Worm (Caenorhabditis elegans) whole organism, L3 larva: ENCODE data around the gene ZK177.11.
A peak's percentile ranks its signal among the peaks of the same experiment; 100 is the strongest.
"Not testable (repeated sequence)": the region's sequence is repeated elsewhere in the genome, so short reads cannot be mapped to it uniquely, and the experiment has no call there.

ENCODE experiments used
- ZK546.5 ChIP-seq: sonication (generic microtip); optimal IDR thresholded peaks from 2 replicates; lab custom pipeline; 2017; ENCODE audit warnings: missing biosample characterization, missing genetic modification characterization
- aly-2 ChIP-seq: fragments of 150-350 bp; optimal IDR thresholded peaks from 2 replicates; lab custom pipeline; 2014; ENCODE audit warnings: missing biosample characterization, missing genetic modification characterization
- ama-1 ChIP-seq: fragments of 150-350 bp; optimal IDR thresholded peaks from 2 replicates; lab custom pipeline; 2018
- ceh-16 ChIP-seq: sonication (generic microtip); optimal IDR thresholded peaks from 2 replicates; lab custom pipeline; 2017; ENCODE audit warnings: missing biosample characterization, missing genetic modification characterization
- ceh-28 ChIP-seq: fragments of 150-350 bp; optimal IDR thresholded peaks from 2 replicates; lab custom pipeline; 2014; ENCODE audit warnings: missing biosample characterization, missing genetic modification reagents, missing genetic modification characterization
- ceh-82 ChIP-seq: fragments of 150-350 bp; optimal IDR thresholded peaks from 2 replicates; lab custom pipeline; 2014; ENCODE audit warnings: missing biosample characterization, missing genetic modification characterization
- ceh-9 ChIP-seq: sonication (generic microtip); optimal IDR thresholded peaks from 2 replicates; lab custom pipeline; 2018; ENCODE audit warnings: missing biosample characterization, missing genetic modification characterization
- daf-12 ChIP-seq: fragments of 150-350 bp; optimal IDR thresholded peaks from 2 replicates; lab custom pipeline; 2014; ENCODE audit warnings: missing biosample characterization, missing genetic modification reagents, missing genetic modification characterization
- egl-27 ChIP-seq: sonication (generic microtip); optimal IDR thresholded peaks from 4 replicates; lab custom pipeline; 2017; ENCODE audit warnings: missing biosample characterization, missing genetic modification reagents, missing genetic modification characterization
- egl-5 ChIP-seq: fragments of 150-350 bp; optimal IDR thresholded peaks from 2 replicates; lab custom pipeline; 2017; ENCODE audit warnings: missing biosample characterization, missing genetic modification reagents, missing genetic modification characterization, inconsistent platforms
- elt-1 ChIP-seq: fragments of 150-350 bp; optimal IDR thresholded peaks from 2 replicates; lab custom pipeline; 2014; ENCODE audit warnings: missing biosample characterization, missing genetic modification characterization
- elt-2 ChIP-seq: sonication (generic microtip); optimal IDR thresholded peaks from 2 replicates; lab custom pipeline; 2016; ENCODE audit warnings: missing genetic modification reagents, mild to moderate bottlenecking, missing genetic modification characterization, missing compliant biosample characterization
- elt-3 ChIP-seq, 3 experiments: fragments of 150-350 bp in 1 of 3; sonication (generic microtip) in 2 of 3; optimal IDR thresholded peaks; 2 replicates in 2 of 3; 4 replicates in 1 of 3; lab custom pipeline; 2014 to 2017; ENCODE audit warnings: missing biosample characterization in 3 of 3, missing genetic modification characterization in 3 of 3
- fkh-10 ChIP-seq: sonication (generic microtip); optimal IDR thresholded peaks from 2 replicates; lab custom pipeline; 2017; ENCODE audit warnings: missing biosample characterization, missing genetic modification reagents, missing genetic modification characterization
- fkh-2 ChIP-seq: fragments of 150-350 bp; optimal IDR thresholded peaks from 2 replicates; lab custom pipeline; 2014; ENCODE audit warnings: missing biosample characterization, missing genetic modification reagents, missing genetic modification characterization
- fos-1 ChIP-seq: fragments of 150-350 bp; optimal IDR thresholded peaks from 2 replicates; lab custom pipeline; 2014; ENCODE audit warnings: missing biosample characterization, missing genetic modification characterization
- hmg-11 ChIP-seq: sonication (generic microtip); optimal IDR thresholded peaks from 2 replicates; lab custom pipeline; 2016; ENCODE audit warnings: missing genetic modification characterization, missing compliant biosample characterization
- jun-1 ChIP-seq: fragments of 150-350 bp; optimal IDR thresholded peaks from 2 replicates; lab custom pipeline; 2014; ENCODE audit warnings: missing biosample characterization, missing genetic modification reagents, missing genetic modification characterization
- lin-15B ChIP-seq: fragments of 150-350 bp; optimal IDR thresholded peaks from 2 replicates; lab custom pipeline; 2014; ENCODE audit warnings: missing biosample characterization, missing genetic modification characterization
- lin-39 ChIP-seq: fragments of 150-350 bp; optimal IDR thresholded peaks from 2 replicates; lab custom pipeline; 2018; ENCODE audit warnings: missing biosample characterization, missing genetic modification reagents, missing genetic modification characterization
- lsy-12 ChIP-seq: sonication (generic microtip); optimal IDR thresholded peaks from 2 replicates; lab custom pipeline; 2016; ENCODE audit warnings: mild to moderate bottlenecking, missing genetic modification characterization, missing compliant biosample characterization
- mdl-1 ChIP-seq: fragments of 150-350 bp; optimal IDR thresholded peaks from 2 replicates; lab custom pipeline; 2014; ENCODE audit warnings: missing biosample characterization, missing genetic modification characterization
- mml-1 ChIP-seq: fragments of 150-350 bp; sonication (generic microtip); optimal IDR thresholded peaks from 3 replicates; lab custom pipeline; 2014; ENCODE audit warnings: missing biosample characterization, missing genetic modification characterization
- nfya-1 ChIP-seq: sonication (generic microtip); optimal IDR thresholded peaks from 2 replicates; lab custom pipeline; 2017; ENCODE audit warnings: missing genetic modification characterization, mild to moderate bottlenecking, missing compliant biosample characterization, antibody characterized with exemption, moderate library complexity; ENCODE audit not compliant: insufficient read depth
- nhr-11 ChIP-seq: fragments of 150-350 bp; optimal IDR thresholded peaks from 2 replicates; lab custom pipeline; 2014; ENCODE audit warnings: missing biosample characterization, missing genetic modification characterization
- nhr-12 ChIP-seq: fragments of 150-350 bp; optimal IDR thresholded peaks from 2 replicates; lab custom pipeline; 2014; ENCODE audit warnings: missing biosample characterization, missing genetic modification characterization
- nhr-237 ChIP-seq: fragments of 150-350 bp; optimal IDR thresholded peaks from 2 replicates; lab custom pipeline; 2014; ENCODE audit warnings: missing biosample characterization, missing genetic modification characterization
- nhr-25 ChIP-seq: sonication (generic microtip); optimal IDR thresholded peaks from 2 replicates; lab custom pipeline; 2017; ENCODE audit warnings: missing biosample characterization, missing genetic modification characterization
- nhr-28 ChIP-seq: fragments of 150-350 bp; optimal IDR thresholded peaks from 2 replicates; lab custom pipeline; 2014; ENCODE audit warnings: missing biosample characterization, missing genetic modification characterization
- nhr-43 ChIP-seq: sonication (generic microtip); optimal IDR thresholded peaks from 2 replicates; lab custom pipeline; 2016; ENCODE audit warnings: mild to moderate bottlenecking, missing genetic modification characterization, missing compliant biosample characterization; ENCODE audit not compliant: poor library complexity, severe bottlenecking
- nhr-67 ChIP-seq: fragments of 150-350 bp; optimal IDR thresholded peaks from 2 replicates; lab custom pipeline; 2014; ENCODE audit warnings: missing biosample characterization, missing genetic modification characterization
- nhr-76 ChIP-seq: fragments of 150-350 bp; sonication (generic microtip); optimal IDR thresholded peaks from 5 replicates; lab custom pipeline; 2014; ENCODE audit warnings: missing biosample characterization, missing genetic modification characterization
- nhr-77 ChIP-seq: fragments of 150-350 bp; optimal IDR thresholded peaks from 2 replicates; lab custom pipeline; 2014; ENCODE audit warnings: missing biosample characterization, missing genetic modification characterization
- pqm-1 ChIP-seq: fragments of 150-350 bp; optimal IDR thresholded peaks from 2 replicates; lab custom pipeline; 2017; ENCODE audit warnings: missing biosample characterization, missing genetic modification characterization, inconsistent platforms
- sea-2 ChIP-seq: fragments of 150-350 bp; sonication (generic microtip); optimal IDR thresholded peaks from 4 replicates; lab custom pipeline; 2014; ENCODE audit warnings: missing biosample characterization, missing genetic modification reagents, missing genetic modification characterization
- skn-1 ChIP-seq: fragments of 150-350 bp; optimal IDR thresholded peaks from 2 replicates; lab custom pipeline; 2014; ENCODE audit warnings: missing biosample characterization, missing genetic modification characterization
- snpc-4 ChIP-seq: fragments of 150-350 bp; optimal IDR thresholded peaks from 2 replicates; lab custom pipeline; 2014; ENCODE audit warnings: missing biosample characterization, missing genetic modification characterization
- tbx-2 ChIP-seq: sonication (generic microtip); optimal IDR thresholded peaks from 2 replicates; lab custom pipeline; 2016; ENCODE audit warnings: mild to moderate bottlenecking, missing genetic modification characterization, missing compliant biosample characterization
- unc-39 ChIP-seq: sonication (generic microtip); optimal IDR thresholded peaks from 4 replicates; lab custom pipeline; 2017; ENCODE audit warnings: missing biosample characterization, missing genetic modification characterization
- unc-62 ChIP-seq: fragments of 150-350 bp; sonication (generic microtip); optimal IDR thresholded peaks from 4 replicates; lab custom pipeline; 2014; ENCODE audit warnings: missing biosample characterization, missing genetic modification reagents, missing genetic modification characterization
- zag-1 ChIP-seq: fragments of 150-350 bp; optimal IDR thresholded peaks from 2 replicates; lab custom pipeline; 2014; ENCODE audit warnings: missing biosample characterization, missing genetic modification characterization
- ztf-11 ChIP-seq: fragments of 150-350 bp; optimal IDR thresholded peaks from 2 replicates; lab custom pipeline; 2014; ENCODE audit warnings: missing biosample characterization, missing genetic modification characterization
- ztf-4 ChIP-seq: fragments of 150-350 bp; optimal IDR thresholded peaks from 2 replicates; lab custom pipeline; 2014; ENCODE audit warnings: missing biosample characterization, missing genetic modification characterization

Gene ZK177.11

DNA sequence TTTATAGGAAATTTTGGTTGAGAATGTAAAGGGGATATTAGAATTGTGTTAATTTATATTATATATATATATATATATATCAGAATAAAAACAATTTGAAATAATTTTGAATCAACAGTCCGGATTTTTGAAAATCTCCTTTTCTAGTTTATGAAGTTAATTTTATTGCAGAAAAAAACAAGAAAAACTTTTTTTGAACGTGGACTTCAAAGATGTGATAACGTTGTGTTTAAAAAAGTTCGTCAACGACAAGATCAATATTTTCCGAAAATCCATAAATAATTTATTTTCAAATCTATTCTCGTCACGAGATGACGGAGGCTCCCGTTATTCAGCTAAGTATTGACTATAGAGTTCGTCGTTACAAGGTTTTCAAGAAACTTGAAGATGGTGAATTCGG, 14.8 kb downstream of the ZK177.11 start, which contains the start of gene C17C3.11:
TSS of gene C17C3.11 (plus strand) at position 301 of the 400 bp plus-strand sequence.
- no peak for TF ChIP-seq pqm-1
- TF ChIP-seq lsy-12 (tag; lab: Kevin White, UChicago) = no peak
- no peak for TF ChIP-seq unc-39 (tag; lab: Kevin White, UChicago)
- TF ChIP-seq egl-27 = no peak
- no peak for TF ChIP-seq ztf-11 (tag; lab: Kevin White, UChicago)
- no peak for TF ChIP-seq fkh-10 (GFP tag; lab: Kevin White, UChicago)
- TF ChIP-seq mml-1 (tag; lab: Kevin White, UChicago) = no peak
- no peak for TF ChIP-seq hmg-11 (tag; lab: Kevin White, UChicago)
- no peak for TF ChIP-seq elt-3 (tag; optimal IDR thresholded peaks at IDR 0.05; lab: Kevin White, UChicago)
- TF ChIP-seq nhr-11 (tag; lab: Kevin White, UChicago) = no peak
- TF ChIP-seq daf-12 (tag; lab: Kevin White, UChicago) = no peak
- TF ChIP-seq jun-1 (tag; lab: Kevin White, UChicago) = no peak
- no peak for TF ChIP-seq zag-1 (tag; lab: Kevin White, UChicago)
- TF ChIP-seq egl-5 = no peak
- TF ChIP-seq sea-2 (GFP tag; lab: Kevin White, UChicago) = no peak
- no peak for TF ChIP-seq elt-1 (tag; lab: Kevin White, UChicago)
- TF ChIP-seq, all 47 proteins: peak for 0

DNA sequence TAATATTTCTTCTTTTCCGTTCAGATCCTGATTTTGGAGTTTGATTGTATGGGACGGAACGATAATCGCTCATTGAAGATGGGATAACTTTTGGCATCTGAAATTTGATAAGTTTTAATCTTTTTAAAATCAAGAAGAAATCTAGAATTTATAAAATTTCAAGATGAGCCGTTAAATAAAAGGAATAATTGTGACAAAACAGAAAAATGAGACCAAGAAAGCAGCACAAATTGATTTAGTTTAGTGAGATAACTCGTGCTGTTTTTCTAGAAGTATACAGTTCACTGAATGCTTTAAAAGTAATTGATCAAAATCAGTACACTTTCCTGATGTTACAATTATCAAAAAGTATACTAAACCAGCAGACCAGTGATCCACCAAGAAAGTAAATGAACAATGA, 17.4 kb downstream of the ZK177.11 start, which contains the start of gene hlh-27:
TSS of gene hlh-27 (minus strand) at position 101 of the 400 bp plus-strand sequence.
- not testable (repeated sequence) for TF ChIP-seq lin-15B (tag; lab: Kevin White, UChicago); nhr-28; nhr-77 (tag; lab: Kevin White, UChicago)

DNA sequence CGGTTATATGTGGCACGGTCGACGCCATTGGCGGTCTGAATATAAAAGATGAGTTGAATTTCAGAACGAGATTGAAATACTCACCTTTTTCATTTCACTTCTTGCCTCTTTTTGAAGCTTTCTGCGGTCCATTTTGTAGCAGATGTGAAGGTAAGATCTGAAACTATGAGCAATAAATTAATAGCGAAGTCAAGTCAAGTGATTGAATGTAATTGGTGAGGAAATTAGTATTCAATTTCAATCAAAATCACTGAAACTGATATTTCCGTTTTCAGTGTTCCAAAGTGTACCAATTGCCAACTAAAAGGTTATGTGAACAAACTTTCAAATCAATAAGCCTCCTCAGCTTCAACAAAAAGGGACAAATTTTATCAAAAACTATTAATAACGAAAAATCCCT, 18.9 kb downstream of the ZK177.11 start, which contains the start of gene C17C3.24:
TSS of gene C17C3.24 (minus strand) at position 101 of the 400 bp plus-strand sequence.
- TF ChIP-seq mml-1 (tag; lab: Kevin White, UChicago) = no peak
- TF ChIP-seq nhr-25 (tag; lab: Kevin White, UChicago) = no peak
- TF ChIP-seq snpc-4 (tag; lab: Kevin White, UChicago) = no peak
- TF ChIP-seq skn-1 (tag; lab: Kevin White, UChicago) = no peak
- no peak for TF ChIP-seq elt-1 (tag; lab: Kevin White, UChicago)
- TF ChIP-seq ztf-4 (tag; lab: Kevin White, UChicago) = no peak
- no peak for TF ChIP-seq ztf-11 (tag; lab: Kevin White, UChicago)
- no peak for TF ChIP-seq nfya-1

DNA sequence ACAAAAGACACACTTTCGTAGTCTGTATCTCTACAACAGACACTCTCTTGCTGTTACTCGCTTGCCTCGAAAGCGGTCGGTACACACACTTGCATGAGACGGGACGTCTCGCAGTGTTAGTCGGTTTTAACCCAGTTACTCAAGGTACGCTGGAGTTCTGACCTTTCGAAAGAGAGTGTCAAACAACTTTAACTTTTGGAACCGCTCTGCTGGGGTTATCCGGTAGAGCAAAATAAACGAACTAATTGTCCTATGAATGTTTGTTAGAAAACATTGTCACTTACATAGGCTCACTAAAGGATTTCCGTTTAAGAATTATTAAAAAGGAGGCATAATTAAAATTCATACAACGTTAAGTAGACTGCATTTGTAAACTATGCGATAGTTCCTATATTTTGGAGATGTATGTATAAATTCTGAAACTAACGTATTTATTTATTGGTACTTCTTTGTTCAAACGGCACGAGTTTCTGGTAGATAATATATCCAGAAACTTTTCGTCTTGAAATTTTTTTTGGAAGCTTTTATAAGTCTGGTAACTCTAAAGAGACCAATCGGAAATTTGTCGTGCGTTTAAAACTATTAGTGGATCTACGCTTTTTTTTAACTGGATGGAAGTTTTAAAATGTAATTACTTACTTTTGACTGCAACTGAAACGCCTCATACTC, 20.9 kb downstream of the ZK177.11 start:
- TF ChIP-seq aly-2 (peak; percentile 88), mml-1 (tag; lab: Kevin White, UChicago) (no peak), zag-1 (tag; lab: Kevin White, UChicago) (peak; percentile 93), ceh-28 (tag; lab: Kevin White, UChicago) (peak; percentile 94), ama-1 (peak; percentile 100), mdl-1 (tag; lab: Kevin White, UChicago) (peak; percentile 29), nhr-77 (tag; lab: Kevin White, UChicago) (peak; percentile 93), jun-1 (tag; lab: Kevin White, UChicago) (peak; percentile 98), pqm-1 (peak; percentile 94), nhr-67 (tag; lab: Kevin White, UChicago) (peak; percentile 53), ceh-9 (no peak), fos-1 (peak; percentile 90), nhr-237 (tag; lab: Kevin White, UChicago) (peak; percentile 57), elt-2 (tag; lab: Kevin White, UChicago) (peak; percentile 97), lin-15B (tag; lab: Kevin White, UChicago) (peak; percentile 85), hmg-11 (tag; lab: Kevin White, UChicago) (peak; percentile 98), ceh-16 (tag; lab: Kevin White, UChicago) (peak; percentile 80), ceh-82 (tag; lab: Kevin White, UChicago) (peak; percentile 95), nfya-1 (peak; percentile 97), daf-12 (tag; lab: Kevin White, UChicago) (peak; percentile 67), snpc-4 (tag; lab: Kevin White, UChicago) (peak; percentile 100), ztf-4 (tag; lab: Kevin White, UChicago) (peak; percentile 91), nhr-76 (tag; lab: Kevin White, UChicago) (peak; percentile 52), tbx-2 (tag; lab: Kevin White, UChicago) (peak; percentile 97), ZK546.5 (peak; percentile 44), unc-39 (tag; lab: Kevin White, UChicago) (peak; percentile 35), nhr-43 (tag; lab: Kevin White, UChicago) (peak; percentile 95), skn-1 (tag; lab: Kevin White, UChicago) (peak; percentile 95), lsy-12 (tag; lab: Kevin White, UChicago) (peak; percentile 98), elt-1 (tag; lab: Kevin White, UChicago) (peak; percentile 54), nhr-28 (peak; percentile 76), nhr-12 (tag; lab: Kevin White, UChicago) (no peak), lin-39 (tag; lab: Kevin White, UChicago) (peak; percentile 97), fkh-2 (tag; lab: Kevin White, UChicago) (peak; percentile 95), sea-2 (GFP tag; lab: Kevin White, UChicago) (no peak), unc-62 (GFP tag; lab: Kevin White, UChicago) (peak; percentile 81), nhr-25 (tag; lab: Kevin White, UChicago) (peak; percentile 99)
